Worm (Caenorhabditis elegans) whole organism, mixed stage, embryonic: ENCODE results near the gene mans-2.

Experiments used
- M03D4.4 ChIP-seq: sonication (generic microtip); optimal IDR thresholded peaks from 2 replicates; lab custom pipeline; 2017; ENCODE audit warnings: mild to moderate bottlenecking, missing genetic modification characterization, missing compliant biosample characterization
- bed-3 ChIP-seq: fragments of 200-800 bp; sonication (Bioruptor generic); optimal IDR thresholded peaks from 3 replicates; lab custom pipeline; 2018; ENCODE audit warnings: mild to moderate bottlenecking, missing genetic modification characterization, moderate library complexity, missing compliant biosample characterization
- blmp-1 ChIP-seq: fragments of 150-350 bp; optimal IDR thresholded peaks from 2 replicates; lab custom pipeline; 2014; ENCODE audit warnings: missing biosample characterization, missing genetic modification characterization
- ceh-39 ChIP-seq: fragments of 150-350 bp; optimal IDR thresholded peaks from 2 replicates; lab custom pipeline; 2014; ENCODE audit warnings: missing biosample characterization, missing genetic modification characterization
- ceh-43 ChIP-seq: fragments of 200-800 bp; sonication (Bioruptor generic); optimal IDR thresholded peaks from 2 replicates; lab custom pipeline; 2018; ENCODE audit warnings: mild to moderate bottlenecking, missing genetic modification characterization, moderate library complexity, missing compliant biosample characterization
- ceh-83 ChIP-seq: fragments of 200-800 bp; sonication (Bioruptor generic); optimal IDR thresholded peaks from 2 replicates; lab custom pipeline; 2018; ENCODE audit warnings: mild to moderate bottlenecking, missing genetic modification characterization, missing compliant biosample characterization
- ces-1 ChIP-seq: fragments of 150-350 bp; optimal IDR thresholded peaks from 2 replicates; lab custom pipeline; 2014; ENCODE audit warnings: missing biosample characterization, missing genetic modification reagents, missing genetic modification characterization
- cnd-1 ChIP-seq: fragments of 200-800 bp; sonication (Bioruptor generic); optimal IDR thresholded peaks from 2 replicates; lab custom pipeline; 2018; ENCODE audit warnings: mild to moderate bottlenecking, missing genetic modification characterization, missing compliant biosample characterization
- drap-1 ChIP-seq: fragments of 200-800 bp; sonication (Bioruptor generic); optimal IDR thresholded peaks from 3 replicates; lab custom pipeline; 2018; ENCODE audit warnings: mild to moderate bottlenecking, missing genetic modification characterization, missing compliant biosample characterization
- elt-1 ChIP-seq: sonication (generic microtip); optimal IDR thresholded peaks from 2 replicates; lab custom pipeline; 2017; ENCODE audit warnings: missing genetic modification characterization, mild to moderate bottlenecking, missing compliant biosample characterization, antibody characterized with exemption, moderate library complexity, borderline replicate concordance; ENCODE audit not compliant: insufficient read depth
- elt-3 ChIP-seq: fragments of 150-350 bp; optimal IDR thresholded peaks from 2 replicates; lab custom pipeline; 2014; ENCODE audit warnings: missing biosample characterization, missing genetic modification characterization
- flh-1 ChIP-seq: fragments of 200-800 bp; sonication (Bioruptor generic); optimal IDR thresholded peaks from 2 replicates; lab custom pipeline; 2018; ENCODE audit warnings: mild to moderate bottlenecking, missing genetic modification characterization, moderate library complexity, missing compliant biosample characterization
- ham-2 ChIP-seq: fragments of 200-800 bp; sonication (Bioruptor generic); optimal IDR thresholded peaks from 2 replicates; lab custom pipeline; 2018; ENCODE audit warnings: mild to moderate bottlenecking, missing genetic modification characterization, missing compliant biosample characterization
- hlh-1 ChIP-seq: fragments of 150-350 bp; optimal IDR thresholded peaks from 2 replicates; lab custom pipeline; 2014; ENCODE audit warnings: missing biosample characterization, missing genetic modification reagents, missing genetic modification characterization
- lin-13 ChIP-seq: fragments of 150-350 bp; optimal IDR thresholded peaks from 2 replicates; lab custom pipeline; 2014; ENCODE audit warnings: missing biosample characterization, missing genetic modification characterization
- lin-32 ChIP-seq: fragments of 200-800 bp; sonication (Bioruptor generic); optimal IDR thresholded peaks from 2 replicates; lab custom pipeline; 2018; ENCODE audit warnings: mild to moderate bottlenecking, missing genetic modification characterization, missing compliant biosample characterization
- lsy-2 ChIP-seq: fragments of 150-350 bp; optimal IDR thresholded peaks from 2 replicates; lab custom pipeline; 2014; ENCODE audit warnings: missing biosample characterization, missing genetic modification characterization
- mab-5 ChIP-seq: fragments of 150-350 bp; optimal IDR thresholded peaks from 2 replicates; lab custom pipeline; 2014; ENCODE audit warnings: missing biosample characterization, missing genetic modification characterization
- mep-1 ChIP-seq: fragments of 150-350 bp; optimal IDR thresholded peaks from 2 replicates; lab custom pipeline; 2017; ENCODE audit warnings: missing biosample characterization, missing genetic modification reagents, missing genetic modification characterization, inconsistent platforms
- mls-2 ChIP-seq: sonication (generic microtip); optimal IDR thresholded peaks from 2 replicates; lab custom pipeline; 2016; ENCODE audit warnings: mild to moderate bottlenecking, missing genetic modification characterization, moderate library complexity, missing compliant biosample characterization
- nhr-12 ChIP-seq: fragments of 150-350 bp; optimal IDR thresholded peaks from 2 replicates; lab custom pipeline; 2014; ENCODE audit warnings: missing biosample characterization, missing genetic modification characterization
- nhr-2 ChIP-seq: fragments of 150-350 bp; optimal IDR thresholded peaks from 2 replicates; lab custom pipeline; 2014; ENCODE audit warnings: missing biosample characterization, missing genetic modification characterization
- nhr-237 ChIP-seq: fragments of 150-350 bp; optimal IDR thresholded peaks from 2 replicates; lab custom pipeline; 2014; ENCODE audit warnings: missing biosample characterization, missing genetic modification characterization
- nhr-28 ChIP-seq: fragments of 150-350 bp; optimal IDR thresholded peaks from 2 replicates; lab custom pipeline; 2014; ENCODE audit warnings: missing biosample characterization, missing genetic modification characterization
- nhr-76 ChIP-seq: sonication (generic microtip); optimal IDR thresholded peaks from 2 replicates; lab custom pipeline; 2017; ENCODE audit warnings: missing biosample characterization, missing genetic modification characterization
- pha-4 ChIP-seq: fragments of 150-350 bp; optimal IDR thresholded peaks from 2 replicates; lab custom pipeline; 2018; ENCODE audit warnings: missing biosample characterization, missing genetic modification reagents, missing genetic modification characterization
- sem-2 ChIP-seq: fragments of 200-800 bp; sonication (Bioruptor generic); optimal IDR thresholded peaks from 2 replicates; lab custom pipeline; 2018; ENCODE audit warnings: mild to moderate bottlenecking, missing genetic modification characterization, missing compliant biosample characterization
- snpc-4 ChIP-seq: fragments of 150-350 bp; optimal IDR thresholded peaks from 2 replicates; lab custom pipeline; 2014; ENCODE audit warnings: missing biosample characterization, missing genetic modification characterization
- sptf-1 ChIP-seq: sonication (generic microtip); optimal IDR thresholded peaks from 2 replicates; lab custom pipeline; 2017; ENCODE audit warnings: mild to moderate bottlenecking, missing genetic modification characterization, moderate library complexity, missing compliant biosample characterization
- tbx-8 ChIP-seq: fragments of 200-800 bp; sonication (Bioruptor generic); optimal IDR thresholded peaks from 2 replicates; lab custom pipeline; 2018; ENCODE audit warnings: mild to moderate bottlenecking, missing genetic modification characterization, moderate library complexity, missing compliant biosample characterization
- unc-120 ChIP-seq: sonication (generic microtip); optimal IDR thresholded peaks from 2 replicates; lab custom pipeline; 2017; ENCODE audit warnings: missing genetic modification characterization, missing compliant biosample characterization; ENCODE audit not compliant: poor library complexity, severe bottlenecking
- unc-39 ChIP-seq: fragments of 150-350 bp; optimal IDR thresholded peaks from 2 replicates; lab custom pipeline; 2014; ENCODE audit warnings: missing biosample characterization, missing genetic modification characterization
- unc-62 ChIP-seq: fragments of 150-350 bp; optimal IDR thresholded peaks from 2 replicates; lab custom pipeline; 2014; ENCODE audit warnings: missing biosample characterization, missing genetic modification reagents, missing genetic modification characterization
- zip-8 ChIP-seq: fragments of 150-350 bp; optimal IDR thresholded peaks from 2 replicates; lab custom pipeline; 2014; ENCODE audit warnings: missing biosample characterization, missing genetic modification characterization
- ztf-11 ChIP-seq: fragments of 150-350 bp; optimal IDR thresholded peaks from 2 replicates; lab custom pipeline; 2014; ENCODE audit warnings: missing biosample characterization, missing genetic modification characterization

The mans-2 gene

ce11 chrV:12004501-12004940, 19.2 kb upstream of the mans-2 start:
- TF ChIP-seq elt-1 (tag; lab: Kevin White, UChicago): no peak
- no peak for TF ChIP-seq sem-2 (GFP tag; lab: Kevin White, UChicago)
- TF ChIP-seq ceh-83 (GFP tag; lab: Kevin White, UChicago): no peak
- no peak for TF ChIP-seq mls-2 (tag; lab: Kevin White, UChicago)
- TF ChIP-seq lsy-2: no peak
- TF ChIP-seq unc-62 (GFP tag; lab: Kevin White, UChicago): no peak
- TF ChIP-seq nhr-76 (tag; lab: Kevin White, UChicago): no peak
- no peak for TF ChIP-seq nhr-12 (tag; lab: Kevin White, UChicago)
- no peak for TF ChIP-seq nhr-28 (tag; lab: Kevin White, UChicago)

- no peak for TF ChIP-seq unc-62 (GFP tag; lab: Kevin White, UChicago)
- no peak for TF ChIP-seq nhr-28 (tag; lab: Kevin White, UChicago)
- TF ChIP-seq drap-1 (GFP tag; lab: Kevin White, UChicago): no peak
- no peak for TF ChIP-seq ces-1 (GFP tag; lab: Kevin White, UChicago)
- TF ChIP-seq sptf-1: no peak
- TF ChIP-seq mls-2 (tag; lab: Kevin White, UChicago): no peak
- TF ChIP-seq ceh-83 (GFP tag; lab: Kevin White, UChicago): no peak
- TF ChIP-seq lsy-2: no peak
- TF ChIP-seq ceh-39 (tag; lab: Kevin White, UChicago): no peak
- no peak for TF ChIP-seq tbx-8 (GFP tag; lab: Kevin White, UChicago)
- TF ChIP-seq snpc-4 (tag; lab: Kevin White, UChicago): no peak
- no peak for TF ChIP-seq mep-1
- TF ChIP-seq lin-13 (tag; lab: Kevin White, UChicago): no peak
- TF ChIP-seq elt-3 (tag; lab: Kevin White, UChicago): no peak
- no peak for TF ChIP-seq nhr-76 (tag; lab: Kevin White, UChicago)
- no peak for TF ChIP-seq cnd-1 (tag; lab: Kevin White, UChicago)
- no peak for TF ChIP-seq nhr-2 (tag; lab: Kevin White, UChicago)
- no peak for TF ChIP-seq M03D4.4 (tag; lab: Kevin White, UChicago)
- TF ChIP-seq pha-4 (tag; lab: Kevin White, UChicago): no peak
- no peak for TF ChIP-seq sem-2 (GFP tag; lab: Kevin White, UChicago)
Observed at ce11 chrV:12002866-12003485, 17.7 kb upstream of the mans-2 start, which contains the start of gene cpr-9. Gene cpr-9, plus strand, starts transcription at chrV:12003053.

- TF ChIP-seq M03D4.4 (tag; lab: Kevin White, UChicago) (peak; percentile 97), unc-120 (tag; lab: Kevin White, UChicago) (peak; percentile 90), snpc-4 (tag; lab: Kevin White, UChicago) (no peak), drap-1 (GFP tag; lab: Kevin White, UChicago) (peak; percentile 98), nhr-28 (tag; lab: Kevin White, UChicago) (peak; percentile 59), ham-2 (GFP tag; lab: Kevin White, UChicago) (peak; percentile 97), mep-1 (peak; percentile 83), bed-3 (GFP tag; lab: Kevin White, UChicago) (peak; percentile 87), ces-1 (GFP tag; lab: Kevin White, UChicago) (peak; percentile 71), lin-32 (peak; percentile 95), lsy-2 (peak; percentile 46), blmp-1 (tag; lab: Kevin White, UChicago) (peak; percentile 62), flh-1 (GFP tag; lab: Kevin White, UChicago) (peak; percentile 85), nhr-76 (tag; lab: Kevin White, UChicago) (no peak), mls-2 (tag; lab: Kevin White, UChicago) (peak; percentile 99), sptf-1 (peak; percentile 98), ceh-43 (GFP tag; lab: Kevin White, UChicago) (peak; percentile 93), tbx-8 (GFP tag; lab: Kevin White, UChicago) (peak; percentile 87), nhr-2 (tag; lab: Kevin White, UChicago) (no peak), pha-4 (tag; lab: Kevin White, UChicago) (peak; percentile 74), elt-1 (tag; lab: Kevin White, UChicago) (peak; percentile 10), zip-8 (no peak), unc-62 (GFP tag; lab: Kevin White, UChicago) (peak; percentile 72), hlh-1 (tag; lab: Kevin White, UChicago) (peak; percentile 16), lin-13 (tag; lab: Kevin White, UChicago) (peak; percentile 78), nhr-237 (tag; lab: Kevin White, UChicago) (peak; percentile 72), cnd-1 (tag; lab: Kevin White, UChicago) (peak; percentile 98), nhr-12 (tag; lab: Kevin White, UChicago) (peak; percentile 83), ceh-39 (tag; lab: Kevin White, UChicago) (peak; percentile 64), mab-5 (tag; lab: Kevin White, UChicago) (no peak), sem-2 (GFP tag; lab: Kevin White, UChicago) (peak; percentile 95), ztf-11 (tag; lab: Kevin White, UChicago) (peak; percentile 64), elt-3 (tag; lab: Kevin White, UChicago) (peak; percentile 11), unc-39 (tag; lab: Kevin White, UChicago) (peak; percentile 55), ceh-83 (GFP tag; lab: Kevin White, UChicago) (peak; percentile 96)
- TF ChIP-seq, all 35 proteins: peak for 30
Observed at ce11 chrV:12001747-12002456, 16.6 kb upstream of the mans-2 start, which contains the start of gene gcy-33. Gene gcy-33, minus strand, starts transcription at chrV:12001797.
